Worm (Caenorhabditis elegans): ENCODE measurements around the gene H20J04.7.

ce11 chrII:4334448-4334847 is 20.7 kb downstream of the H20J04.7 start, which contains the start of gene madf-3:
- TF ChIP-seq unc-62 (GFP tag; optimal IDR thresholded peaks at IDR 0.05) (no peak), lsy-2 (tag; optimal IDR thresholded peaks at IDR 0.05) (no peak), nhr-237 (tag; optimal IDR thresholded peaks at IDR 0.05) (no peak), mab-5 (tag; optimal IDR thresholded peaks at IDR 0.05) (no peak), blmp-1 (tag; optimal IDR thresholded peaks at IDR 0.05) (no peak), elt-3 (tag; optimal IDR thresholded peaks at IDR 0.05) (no peak)

Measured in whole organism, mixed stage, embryonic.